Fruit fly (Drosophila melanogaster): ENCODE measurements around the gene Dd.

The Dd gene

DNA sequence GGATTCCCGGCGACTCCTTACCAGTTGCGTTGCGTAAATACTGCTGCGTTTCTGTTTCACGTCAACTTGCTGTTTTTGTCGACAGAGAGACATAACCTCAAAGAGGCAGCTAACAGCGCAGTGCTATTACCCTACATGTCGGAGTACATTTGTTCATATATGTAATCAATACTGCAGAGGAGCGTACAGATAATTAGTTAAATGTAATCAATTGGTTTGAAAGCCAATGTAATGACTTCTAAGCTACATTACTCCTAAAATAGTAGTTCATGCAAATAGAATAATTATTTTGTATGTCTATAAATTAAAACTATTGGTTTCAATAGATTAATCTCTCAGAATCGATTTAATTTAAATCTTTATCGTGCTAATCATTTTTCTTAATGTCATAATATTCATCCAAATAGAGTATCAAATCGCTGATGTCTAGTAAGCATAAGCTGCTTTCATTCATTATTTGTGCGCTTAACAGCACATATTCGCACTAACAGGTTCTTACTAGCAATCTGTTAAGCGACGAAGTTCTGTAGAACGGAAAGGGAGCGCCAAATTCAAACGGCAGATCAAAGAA is 4.5 kb downstream of the Dd start, which contains the start of the genes SLIRP1 and anox (continued):
- TF ChIP-seq ci (GFP tag; IDR thresholded peaks at IDR 0.05) (peak; percentile 63; the same call in 2 of the 3 replicates), sr (GFP tag; IDR thresholded peaks at IDR 0.05) (no peak), CG8924 (tag; optimal IDR thresholded peaks at IDR 0.05) (peak; percentile 92), nerfin-1 (tag; optimal IDR thresholded peaks at IDR 0.05) (peak; percentile 82), chif (GFP tag; optimal IDR thresholded peaks at IDR 0.05) (peak; percentile 54 to 79), CG12659 (GFP tag; optimal IDR thresholded peaks at IDR 0.05) (peak; percentile 90), ac (GFP tag; optimal IDR thresholded peaks at IDR 0.05) (peak; percentile 20), dimm (GFP tag; IDR thresholded peaks at IDR 0.05) (peak; percentile 38; the same call in 1 of the 2 replicates), Dp (GFP tag; optimal IDR thresholded peaks at IDR 0.05) (peak; percentile 64), klu (GFP tag; IDR thresholded peaks at IDR 0.05) (peak; percentile 71), bab2 (GFP tag; optimal IDR thresholded peaks at IDR 0.05) (peak; percentile 68), CG15479 (GFP tag; optimal IDR thresholded peaks at IDR 0.05) (no peak), slou (GFP tag; optimal IDR thresholded peaks at IDR 0.05) (peak; percentile 79), tap (tag; optimal IDR thresholded peaks at IDR 0.05) (peak; percentile 81), CkIIα-i1 (GFP tag; IDR thresholded peaks at IDR 0.05) (no peak), CG15601 (tag; optimal IDR thresholded peaks at IDR 0.05) (peak; percentile 86), gsb (GFP tag; IDR thresholded peaks at IDR 0.05) (peak; percentile 58), en (GFP tag; optimal IDR thresholded peaks at IDR 0.05) (peak; percentile 57), gro (GFP tag; optimal IDR thresholded peaks at IDR 0.05) (peak; percentile 82), HHEX (GFP tag; optimal IDR thresholded peaks at IDR 0.05) (peak; percentile 80), CG15269 (tag; optimal IDR thresholded peaks at IDR 0.05) (peak; percentile 89), CG11560 (tag; IDR thresholded peaks at IDR 0.05) (0 out of 3 replicates have a peak, but pooled peaks have one; percentile 48), wor (GFP tag; IDR thresholded peaks at IDR 0.05) (peak; percentile 72), lab (GFP tag; optimal IDR thresholded peaks at IDR 0.05) (peak; percentile 32), CG17912 (GFP tag; optimal IDR thresholded peaks at IDR 0.05) (no peak), D (optimal IDR thresholded peaks at IDR 0.05) (no peak), D (GFP tag; optimal IDR thresholded peaks at IDR 0.05) (peak; percentile 85), CG6854 (GFP tag; optimal IDR thresholded peaks at IDR 0.05) (peak; percentile 77), bbx (GFP tag; IDR thresholded peaks at IDR 0.05; ENCODE audit: partially characterized antibody) (no peak), Nf-YB (GFP tag; optimal IDR thresholded peaks at IDR 0.05) (peak; percentile 72), CG31441 (GFP tag; IDR thresholded peaks at IDR 0.05) (peak; percentile 89), CG17612 (GFP tag; IDR thresholded peaks at IDR 0.05) (no peak), CG10209 (GFP tag; optimal IDR thresholded peaks at IDR 0.05) (peak; percentile 83), Ptx1 (GFP tag; IDR thresholded peaks at IDR 0.05) (peak; percentile 88), grn (GFP tag; optimal IDR thresholded peaks at IDR 0.05) (peak; percentile 39), NfI (GFP tag; optimal IDR thresholded peaks at IDR 0.05) (peak; percentile 85), CG1792 (GFP tag; optimal IDR thresholded peaks at IDR 0.05) (peak; percentile 18), mam (GFP tag; optimal IDR thresholded peaks at IDR 0.05) (peak; percentile 80), CG4404 (GFP tag; IDR thresholded peaks at IDR 0.05) (peak; percentile 66), nom (GFP tag; optimal IDR thresholded peaks at IDR 0.05) (peak; percentile 75), da (GFP tag; optimal IDR thresholded peaks at IDR 0.05) (no peak), CG32767 (GFP tag; IDR thresholded peaks at IDR 0.05) (peak; percentile 81), HLH54F (GFP tag; optimal IDR thresholded peaks at IDR 0.05) (peak; percentile 77), CG7271 (tag; optimal IDR thresholded peaks at IDR 0.05) (no peak), CG4282 (GFP tag; optimal IDR thresholded peaks at IDR 0.05) (no peak), stwl (tag; optimal IDR thresholded peaks at IDR 0.05) (peak; percentile 23), nau (GFP tag; optimal IDR thresholded peaks at IDR 0.05) (peak; percentile 77), CG3163 (GFP tag; optimal IDR thresholded peaks at IDR 0.05) (peak; percentile 39), CHES-1-like (GFP tag; optimal IDR thresholded peaks at IDR 0.05) (peak; percentile 82), ab (GFP tag; optimal IDR thresholded peaks at IDR 0.05) (no peak)

Data from whole organism, embryonic.